Fruit fly (Drosophila melanogaster) whole organism, adult: ENCODE data around the gene CG9961.

Source experiments
- CG11617 ChIP-seq: fragments of 200-800 bp; sonication (Bioruptor generic); optimal IDR thresholded peaks from 2 replicates; lab custom pipeline; 2017; ENCODE audit warnings: mild to moderate bottlenecking, missing biosample characterization, missing genetic modification reagents, missing genetic modification characterization
- CG12768 ChIP-seq: fragments of 200-800 bp; sonication (Bioruptor generic); optimal IDR thresholded peaks from 2 replicates; lab custom pipeline; 2017; ENCODE audit warnings: missing biosample characterization, missing genetic modification characterization, mild to moderate bottlenecking, moderate library complexity, missing genetic modification reagents
- CG14711 ChIP-seq: fragments of 200-800 bp; sonication (Bioruptor generic); optimal IDR thresholded peaks from 2 replicates; lab custom pipeline; 2018; ENCODE audit warnings: missing biosample characterization, mild to moderate bottlenecking, missing genetic modification characterization, moderate library complexity
- CG1620 ChIP-seq: fragments of 200-800 bp; sonication (Bioruptor generic); optimal IDR thresholded peaks from 2 replicates; lab custom pipeline; 2016; ENCODE audit warnings: missing biosample characterization, missing genetic modification characterization
- CG33017 ChIP-seq: fragments of 200-800 bp; sonication (Bioruptor generic); optimal IDR thresholded peaks from 2 replicates; lab custom pipeline; 2018; ENCODE audit warnings: missing biosample characterization, mild to moderate bottlenecking, missing genetic modification characterization, moderate library complexity
- CG5204 ChIP-seq: fragments of 200-800 bp; sonication (Bioruptor generic); optimal IDR thresholded peaks from 2 replicates; lab custom pipeline; 2016; ENCODE audit warnings: missing biosample characterization, missing genetic modification characterization
- CG7045 ChIP-seq: fragments of 200-800 bp; sonication (Bioruptor generic); optimal IDR thresholded peaks from 2 replicates; lab custom pipeline; 2017; ENCODE audit warnings: missing biosample characterization, mild to moderate bottlenecking, missing genetic modification characterization
- CG7101 ChIP-seq: fragments of 200-800 bp; sonication (Bioruptor generic); optimal IDR thresholded peaks from 2 replicates; lab custom pipeline; 2018; ENCODE audit warnings: missing biosample characterization, mild to moderate bottlenecking, missing genetic modification characterization, moderate library complexity
- Clk ChIP-seq: fragments of 200-800 bp; sonication (Bioruptor generic); optimal IDR thresholded peaks from 2 replicates; lab custom pipeline; 2017; ENCODE audit warnings: missing biosample characterization, missing genetic modification characterization
- Crg-1 ChIP-seq: fragments of 200-800 bp; sonication (Bioruptor generic); optimal IDR thresholded peaks from 2 replicates; lab custom pipeline; 2016; ENCODE audit warnings: missing biosample characterization, missing genetic modification characterization
- Hr96 ChIP-seq: fragments of 200-800 bp; sonication (Bioruptor generic); optimal IDR thresholded peaks from 2 replicates; lab custom pipeline; 2016; ENCODE audit warnings: missing biosample characterization, missing genetic modification characterization
- Mnt ChIP-seq: fragments of 200-800 bp; sonication (Bioruptor generic); optimal IDR thresholded peaks from 2 replicates; lab custom pipeline; 2016; ENCODE audit warnings: missing biosample characterization, mild to moderate bottlenecking, missing genetic modification characterization
- bab1 ChIP-seq: fragments of 200-800 bp; sonication (Bioruptor generic); optimal IDR thresholded peaks from 3 replicates; lab custom pipeline; 2019; ENCODE audit warnings: missing biosample characterization, mild to moderate bottlenecking, missing genetic modification characterization, moderate library complexity
- cic ChIP-seq: fragments of 200-800 bp; sonication (Bioruptor generic); optimal IDR thresholded peaks from 2 replicates; lab custom pipeline; 2017; ENCODE audit warnings: missing biosample characterization, mild to moderate bottlenecking, missing genetic modification characterization, moderate library complexity
- cnc ChIP-seq, 2 experiments: fragments of >200 bp; optimal IDR thresholded peaks; 2 replicates each; lab custom pipeline; 2017
- kay ChIP-seq: fragments of 200-800 bp; sonication (Bioruptor generic); peaks from one replicate; lab custom pipeline; 2016; ENCODE audit warnings: missing biosample characterization, missing genetic modification characterization, borderline replicate concordance
- ovo ChIP-seq: fragments of 200-800 bp; sonication (Bioruptor generic); optimal IDR thresholded peaks from 2 replicates; lab custom pipeline; 2016; ENCODE audit warnings: missing biosample characterization, missing genetic modification characterization
- pad ChIP-seq: fragments of 200-800 bp; sonication (Bioruptor generic); optimal IDR thresholded peaks from 3 replicates; lab custom pipeline; 2017; ENCODE audit warnings: missing biosample characterization, missing genetic modification characterization, mild to moderate bottlenecking, moderate library complexity, missing genetic modification reagents
- tj ChIP-seq: fragments of 200-800 bp; sonication (Bioruptor generic); optimal IDR thresholded peaks from 3 replicates; lab custom pipeline; 2017; ENCODE audit warnings: missing biosample characterization, mild to moderate bottlenecking, missing genetic modification characterization, moderate library complexity
- toe ChIP-seq: fragments of 200-800 bp; sonication (Bioruptor generic); optimal IDR thresholded peaks from 2 replicates; lab custom pipeline; 2016; ENCODE audit warnings: missing biosample characterization, missing genetic modification characterization

Gene CG9961

DNA sequence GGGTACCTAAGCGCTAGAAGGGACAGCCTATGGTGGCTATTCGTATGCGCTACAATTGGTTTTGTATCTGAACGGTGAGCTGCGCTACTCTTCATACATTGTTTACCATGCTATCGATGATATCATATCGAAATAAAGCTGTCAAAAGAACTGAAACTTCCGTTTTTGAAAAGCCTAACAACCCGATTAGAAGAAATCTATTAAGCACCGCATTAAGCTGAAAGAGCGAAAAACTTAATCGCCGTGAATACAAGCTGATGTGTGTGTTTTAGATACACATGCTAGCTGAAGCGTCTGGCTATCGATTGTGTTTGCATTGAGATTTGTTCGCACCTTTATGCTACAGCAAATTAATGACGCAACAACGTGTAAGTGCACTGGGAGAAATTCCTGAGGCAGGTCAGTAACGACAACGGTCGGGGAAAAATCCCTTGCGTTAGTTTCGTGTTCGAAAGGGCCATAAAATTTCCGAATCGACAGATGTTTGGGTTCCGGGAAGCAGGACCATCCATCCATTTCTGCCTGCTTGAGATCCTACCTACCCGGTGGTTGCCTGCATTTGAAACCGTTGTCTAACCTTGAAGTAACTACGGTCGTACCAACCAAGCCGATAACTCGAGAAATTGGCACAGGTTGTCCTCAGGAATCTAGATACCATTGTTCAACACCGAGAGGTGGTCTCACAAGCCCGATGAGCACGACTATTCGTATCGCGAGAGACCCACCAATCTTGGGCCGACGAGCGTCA, 5.8 kb upstream of the CG9961 start:
- TF ChIP-seq CG12768 (peak; percentile 36), CG11617 (peak; percentile 40), CG5204 (no peak), CG14711 (peak; percentile 60), Mnt (GFP tag; lab: Kevin White, UChicago) (no peak), pad (GFP tag; lab: Kevin White, UChicago) (no peak), tj (GFP tag; lab: Kevin White, UChicago) (peak; percentile 52), toe (peak; percentile 1), Clk (no peak), bab1 (GFP tag; lab: Kevin White, UChicago) (no peak), Crg-1 (GFP tag; lab: Kevin White, UChicago) (peak; percentile 32), CG7101 (tag; lab: Kevin White, UChicago) (peak; percentile 56), ovo (GFP tag; lab: Kevin White, UChicago) (no peak), CG33017 (tag; lab: Kevin White, UChicago) (peak; percentile 86), CG7045 (GFP tag; lab: Kevin White, UChicago) (peak; percentile 53), cic (GFP tag; lab: Kevin White, UChicago) (no peak), CG1620 (no peak), kay (no peak), Hr96 (peak; percentile 4), cnc (optimal IDR thresholded peaks at IDR 0.05; lab: Kevin White, UChicago) (no peak)

DNA sequence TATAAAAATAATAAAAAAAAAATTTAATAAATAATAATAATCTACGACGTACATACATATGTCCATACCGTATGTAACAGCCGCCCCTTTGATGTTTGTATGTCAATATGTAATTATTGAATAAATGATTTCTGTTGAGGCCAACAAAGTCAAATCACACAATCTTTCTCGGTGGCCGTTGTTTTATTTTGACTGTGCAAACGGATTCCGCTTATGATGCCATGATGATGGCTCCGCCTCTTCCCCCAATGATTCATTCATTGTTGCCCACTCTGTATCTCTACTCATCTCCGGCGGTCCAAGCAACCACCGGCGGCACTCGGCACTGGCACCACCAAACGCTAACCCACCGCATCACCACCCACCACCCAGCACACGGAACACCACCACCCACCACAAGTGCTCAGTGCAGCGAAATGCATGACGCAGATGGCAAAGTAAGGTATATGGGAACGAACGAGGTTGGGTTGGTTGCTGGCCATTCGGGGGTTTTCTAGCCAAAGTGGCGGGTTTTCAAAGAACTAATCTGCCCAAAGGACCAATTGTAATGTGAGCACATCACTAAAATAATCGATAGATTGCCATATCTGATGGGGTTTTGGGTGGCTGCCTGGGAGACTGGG, 4.5 kb upstream of the CG9961 start:
- no peak for TF ChIP-seq CG5204
- TF ChIP-seq toe: no peak
- TF ChIP-seq Clk: peak; percentile 54
- TF ChIP-seq ovo (GFP tag; lab: Kevin White, UChicago): no peak
- TF ChIP-seq CG33017 (tag; lab: Kevin White, UChicago): peak; percentile 40
- no peak for TF ChIP-seq cnc (optimal IDR thresholded peaks at IDR 0.05; lab: Kevin White, UChicago)
- TF ChIP-seq pad (GFP tag; lab: Kevin White, UChicago): peak; percentile 27
- no peak for TF ChIP-seq Crg-1 (GFP tag; lab: Kevin White, UChicago)
- TF ChIP-seq cic (GFP tag; lab: Kevin White, UChicago): peak; percentile 76
- peak; percentile 80 for TF ChIP-seq CG12768
- peak; percentile 21 for TF ChIP-seq CG7101 (tag; lab: Kevin White, UChicago)
- TF ChIP-seq tj (GFP tag; lab: Kevin White, UChicago): peak; percentile 40
- no peak for TF ChIP-seq CG1620
- TF ChIP-seq Hr96: no peak
- no peak for TF ChIP-seq kay
- TF ChIP-seq CG7045 (GFP tag; lab: Kevin White, UChicago): peak; percentile 7
- TF ChIP-seq CG14711: no peak
- no peak for TF ChIP-seq CG11617
- TF ChIP-seq Mnt (GFP tag; lab: Kevin White, UChicago): no peak
- peak; percentile 5 for TF ChIP-seq bab1 (GFP tag; lab: Kevin White, UChicago)

DNA sequence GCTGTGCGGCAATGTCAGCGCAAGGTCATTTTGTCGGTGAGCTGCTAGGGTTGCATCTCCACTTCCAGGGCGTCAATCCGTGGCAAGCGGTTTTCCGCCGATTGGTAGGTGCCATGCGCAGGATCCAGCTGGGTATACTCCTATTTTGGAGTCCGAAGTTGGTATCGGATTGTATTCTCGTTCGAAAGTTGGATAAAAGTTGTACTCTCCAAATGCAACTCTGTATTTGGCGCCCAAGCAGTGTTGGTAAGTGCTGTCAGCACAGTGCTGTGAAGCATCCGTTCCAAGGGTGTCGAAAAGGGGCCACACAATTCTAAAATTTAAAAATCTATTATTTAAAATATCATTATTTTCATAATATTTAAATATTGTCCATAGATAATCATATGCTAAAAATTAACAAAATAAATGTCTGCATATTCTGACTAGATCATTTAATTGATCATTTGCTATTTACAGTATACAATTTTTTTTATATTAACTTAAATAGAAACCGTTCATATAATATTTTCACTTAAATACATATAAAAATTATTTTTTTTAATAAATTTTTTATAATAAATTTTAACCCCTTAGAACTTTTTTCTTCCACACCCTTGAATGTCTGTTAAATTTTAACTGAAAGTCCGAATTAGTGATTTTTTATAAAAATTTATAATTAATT, 3.9 kb upstream of the CG9961 start:
- TF ChIP-seq CG12768 (peak; percentile 97), Clk (peak; percentile 89), tj (GFP tag; lab: Kevin White, UChicago) (peak; percentile 73), CG5204 (no peak), cic (GFP tag; lab: Kevin White, UChicago) (peak; percentile 86), toe (no peak), CG33017 (tag; lab: Kevin White, UChicago) (peak; percentile 98), CG11617 (peak; percentile 95), CG7045 (GFP tag; lab: Kevin White, UChicago) (peak; percentile 95), bab1 (GFP tag; lab: Kevin White, UChicago) (peak; percentile 89), Crg-1 (GFP tag; lab: Kevin White, UChicago) (peak; percentile 97), cnc (optimal IDR thresholded peaks at IDR 0.05; lab: Kevin White, UChicago) (no peak), CG1620 (peak; percentile 95), kay (no peak), CG7101 (tag; lab: Kevin White, UChicago) (peak; percentile 97), ovo (GFP tag; lab: Kevin White, UChicago) (peak; percentile 95), Mnt (GFP tag; lab: Kevin White, UChicago) (peak; percentile 93), Hr96 (peak; percentile 91), CG14711 (peak; percentile 92), pad (GFP tag; lab: Kevin White, UChicago) (peak; percentile 90)

- TF ChIP-seq pad (GFP tag; lab: Kevin White, UChicago) (no peak), Clk (no peak), Hr96 (no peak), tj (GFP tag; lab: Kevin White, UChicago) (peak; percentile 42), bab1 (GFP tag; lab: Kevin White, UChicago) (peak; percentile 22), Mnt (GFP tag; lab: Kevin White, UChicago) (peak; percentile 6), CG14711 (peak; percentile 14), cic (GFP tag; lab: Kevin White, UChicago) (peak; percentile 42)
These were observed 4.9 kb downstream of the CG9961 start, which contains the start of gene Hrs for dm6 chr2L:2739820-2740230. Gene Hrs (plus strand): TSS chr2L:2739986.

DNA sequence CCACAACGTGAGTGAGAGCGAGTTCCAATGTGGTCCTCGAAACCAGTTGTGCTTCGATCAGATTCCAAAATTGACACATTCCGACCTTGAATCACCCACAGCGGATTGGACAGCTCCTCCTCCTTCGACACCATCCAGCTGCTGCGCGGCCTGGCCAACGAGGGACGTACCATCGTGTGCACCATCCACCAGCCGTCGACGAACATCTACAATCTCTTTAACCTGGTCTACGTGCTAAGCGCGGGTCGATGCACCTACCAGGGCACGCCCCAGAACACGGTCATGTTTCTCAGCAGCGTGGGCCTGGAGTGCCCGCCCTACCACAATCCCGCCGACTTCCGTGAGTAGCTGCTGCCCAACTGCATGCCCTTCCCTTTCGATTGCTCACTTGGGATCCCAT, 7.2 kb downstream of the CG9961 start:
- no peak for TF ChIP-seq Hr96
- TF ChIP-seq Crg-1 (GFP tag; lab: Kevin White, UChicago): no peak
- TF ChIP-seq CG1620: no peak
